Worm (Caenorhabditis elegans): ENCODE results near the gene K12H4.3.

Gene K12H4.3

DNA sequence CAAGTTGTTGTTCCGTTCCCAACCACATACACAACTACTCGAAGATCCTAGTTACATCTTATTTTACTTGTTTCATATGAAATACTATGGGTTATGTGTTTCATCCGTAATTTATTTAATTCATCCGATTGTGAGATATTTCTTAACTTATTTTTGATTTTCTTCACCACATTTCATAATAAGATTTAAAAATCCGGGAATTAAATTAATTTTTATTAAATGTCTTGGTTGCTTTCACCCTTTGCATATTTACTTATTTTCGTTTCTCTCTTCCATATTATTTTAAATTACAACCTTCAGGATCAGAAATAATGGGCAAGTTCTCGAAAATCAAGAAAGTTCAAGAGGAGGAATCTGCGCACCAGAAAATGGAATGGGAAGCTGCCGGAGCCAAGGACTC, at the start of gene K12H4.3:
TSS of gene K12H4.3 (plus strand) at position 301 of the 400 bp plus-strand sequence.
- TF ChIP-seq scrt-1 (GFP tag; IDR thresholded peaks at IDR 0.05), result no peak

- TF ChIP-seq scrt-1 (GFP tag; IDR thresholded peaks at IDR 0.05) (no peak), F13C5.2 (tag; optimal IDR thresholded peaks at IDR 0.05) (no peak), tbx-37 (GFP tag; conservative IDR thresholded peaks at IDR 0.05) (no peak), hnd-1 (tag; optimal IDR thresholded peaks at IDR 0.05) (no peak)
These were observed 49.5 kb upstream of the K12H4.3 start, which contains the start of gene npr-17 for ce11 chrIII:7996353-7996752. Gene npr-17 (minus strand): TSS chrIII:7996453.

DNA sequence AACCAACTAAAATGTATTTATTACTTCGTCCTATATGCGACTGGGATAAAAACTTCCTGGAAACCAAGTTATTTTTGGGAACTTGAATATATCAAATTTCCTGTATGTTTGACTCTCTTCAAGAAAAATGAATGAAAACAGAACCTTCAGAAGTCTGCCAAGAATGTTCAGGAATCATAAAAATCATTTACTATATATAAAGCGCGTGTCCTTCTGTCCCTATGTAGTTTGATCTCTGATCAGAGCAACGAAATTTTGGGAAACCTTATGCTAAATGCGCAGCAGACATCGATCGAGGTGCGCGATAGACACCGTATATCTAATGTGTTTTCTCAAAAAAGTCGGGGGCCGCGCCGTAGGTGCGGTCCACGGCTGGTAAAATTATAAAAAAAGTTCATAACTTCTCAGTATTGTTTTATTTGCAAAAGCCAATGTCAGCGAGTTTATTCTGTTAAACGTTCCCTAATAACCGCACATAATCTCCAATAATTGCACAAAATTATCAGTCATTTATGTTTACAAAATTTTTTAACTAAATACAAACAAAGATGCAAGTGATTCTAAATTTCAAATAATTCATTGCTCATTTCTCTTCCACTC, 48.3 kb upstream of the K12H4.3 start:
- TF ChIP-seq ama-1 (optimal IDR thresholded peaks at IDR 0.05) (no peak), tbx-11 (GFP tag; IDR thresholded peaks at IDR 0.05) (no peak), pes-1 (GFP tag; IDR thresholded peaks at IDR 0.05) (no peak), hmg-4 (GFP tag; optimal IDR thresholded peaks at IDR 0.05) (no peak), aly-1 (tag; optimal IDR thresholded peaks at IDR 0.05) (no peak), tbx-37 (GFP tag; conservative IDR thresholded peaks at IDR 0.05) (no peak), hmbx-1 (tag; optimal IDR thresholded peaks at IDR 0.05) (no peak), B0310.2 (tag; optimal IDR thresholded peaks at IDR 0.05) (no peak), ceh-36 (tag; optimal IDR thresholded peaks at IDR 0.05) (no peak), ceh-13 (GFP tag; optimal IDR thresholded peaks at IDR 0.05) (no peak), F13C5.2 (tag; optimal IDR thresholded peaks at IDR 0.05) (no peak)

- TF ChIP-seq hnd-1 (tag; optimal IDR thresholded peaks at IDR 0.05) (no peak), sea-1 (GFP tag; conservative IDR thresholded peaks at IDR 0.05) (no peak), hmg-4 (GFP tag; optimal IDR thresholded peaks at IDR 0.05) (no peak), B0310.2 (tag; optimal IDR thresholded peaks at IDR 0.05) (no peak), ama-1 (optimal IDR thresholded peaks at IDR 0.05) (no peak), tbx-37 (GFP tag; conservative IDR thresholded peaks at IDR 0.05) (no peak)
These were observed 44.3 kb upstream of the K12H4.3 start for ce11 chrIII:8001557-8001956.

ce11 chrIII:8004091-8004490, 41.7 kb upstream of the K12H4.3 start, which contains the start of gene C06G4.6:
Gene C06G4.6 (plus strand): TSS chrIII:8004391.
- TF ChIP-seq ets-7 (tag; optimal IDR thresholded peaks at IDR 0.05), result no peak
- TF ChIP-seq tbx-11 (GFP tag; IDR thresholded peaks at IDR 0.05), result no peak
- no peak for TF ChIP-seq B0310.2 (tag; optimal IDR thresholded peaks at IDR 0.05)
- TF ChIP-seq flt-1 (GFP tag; IDR thresholded peaks at IDR 0.05), result no peak
- no peak for TF ChIP-seq aly-1 (tag; optimal IDR thresholded peaks at IDR 0.05)
- TF ChIP-seq hnd-1 (tag; optimal IDR thresholded peaks at IDR 0.05), result no peak
- TF ChIP-seq tra-4 (tag; optimal IDR thresholded peaks at IDR 0.05), result no peak
- no peak for TF ChIP-seq hmbx-1 (tag; optimal IDR thresholded peaks at IDR 0.05)
- TF ChIP-seq ceh-13 (GFP tag; optimal IDR thresholded peaks at IDR 0.05), result no peak
- no peak for TF ChIP-seq scrt-1 (GFP tag; IDR thresholded peaks at IDR 0.05)
- no peak for TF ChIP-seq hmg-4 (GFP tag; optimal IDR thresholded peaks at IDR 0.05)
- no peak for TF ChIP-seq tbx-37 (GFP tag; conservative IDR thresholded peaks at IDR 0.05)

- TF ChIP-seq pes-1 (GFP tag; IDR thresholded peaks at IDR 0.05) (no peak), hnd-1 (tag; optimal IDR thresholded peaks at IDR 0.05) (no peak), scrt-1 (GFP tag; IDR thresholded peaks at IDR 0.05) (no peak), F13C5.2 (tag; optimal IDR thresholded peaks at IDR 0.05) (no peak), aly-1 (tag; optimal IDR thresholded peaks at IDR 0.05) (no peak), ceh-13 (GFP tag; optimal IDR thresholded peaks at IDR 0.05) (no peak), B0310.2 (tag; optimal IDR thresholded peaks at IDR 0.05) (no peak)
These were observed 36.1 kb upstream of the K12H4.3 start, which contains the start of gene cit-1.1 for ce11 chrIII:8009769-8010168. Gene cit-1.1 (minus strand): TSS chrIII:8009821.

- no peak for TF ChIP-seq aly-1 (tag; optimal IDR thresholded peaks at IDR 0.05)
These were observed 35.5 kb upstream of the K12H4.3 start, which contains the start of gene cit-1.2 for ce11 chrIII:8010260-8010822. Gene cit-1.2 (plus strand): TSS chrIII:8010772.

- no peak for TF ChIP-seq scrt-1 (GFP tag; IDR thresholded peaks at IDR 0.05)
- no peak for TF ChIP-seq flt-1 (GFP tag; IDR thresholded peaks at IDR 0.05)
- TF ChIP-seq tbx-11 (GFP tag; IDR thresholded peaks at IDR 0.05), result no peak
- no peak for TF ChIP-seq ama-1 (optimal IDR thresholded peaks at IDR 0.05)
- TF ChIP-seq F13C5.2 (tag; optimal IDR thresholded peaks at IDR 0.05), result no peak
- no peak for TF ChIP-seq ceh-13 (GFP tag; optimal IDR thresholded peaks at IDR 0.05)
- no peak for TF ChIP-seq hmg-4 (GFP tag; optimal IDR thresholded peaks at IDR 0.05)
- TF ChIP-seq pes-1 (GFP tag; IDR thresholded peaks at IDR 0.05), result no peak
- TF ChIP-seq hnd-1 (tag; optimal IDR thresholded peaks at IDR 0.05), result no peak
- no peak for TF ChIP-seq ets-7 (tag; optimal IDR thresholded peaks at IDR 0.05)
- TF ChIP-seq tra-4 (tag; optimal IDR thresholded peaks at IDR 0.05), result no peak
- no peak for TF ChIP-seq hmbx-1 (tag; optimal IDR thresholded peaks at IDR 0.05)
- no peak for TF ChIP-seq sea-1 (GFP tag; conservative IDR thresholded peaks at IDR 0.05)
- TF ChIP-seq ceh-36 (tag; optimal IDR thresholded peaks at IDR 0.05), result no peak
- TF ChIP-seq B0310.2 (tag; optimal IDR thresholded peaks at IDR 0.05), result no peak
- TF ChIP-seq tbx-37 (GFP tag; conservative IDR thresholded peaks at IDR 0.05), result no peak
These were observed 32.3 kb upstream of the K12H4.3 start for ce11 chrIII:8013582-8013981.

DNA sequence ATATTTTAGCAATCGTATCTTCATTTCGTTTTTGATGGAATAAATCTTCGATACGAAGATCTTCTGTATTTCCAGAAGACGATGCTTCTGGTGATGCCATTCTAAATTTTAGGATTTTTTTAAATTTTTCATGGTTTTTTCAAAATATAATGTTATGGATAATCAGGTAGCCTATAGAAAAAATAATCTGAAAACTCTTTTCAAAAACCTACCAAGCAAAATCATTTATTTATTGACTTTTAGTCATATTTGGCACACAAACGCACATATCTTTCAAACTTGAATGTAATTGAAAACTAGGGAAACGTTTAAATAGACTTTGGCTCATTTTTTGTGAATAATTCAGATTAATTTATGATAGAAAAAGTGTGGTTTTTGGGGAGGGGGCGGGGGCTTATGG, 29.4 kb upstream of the K12H4.3 start, which contains the start of gene F44B9.5:
TSS of gene F44B9.5 (minus strand) at position 101 of the 400 bp plus-strand sequence.
- no peak for TF ChIP-seq tbx-37 (GFP tag; conservative IDR thresholded peaks at IDR 0.05)
- no peak for TF ChIP-seq F13C5.2 (tag; optimal IDR thresholded peaks at IDR 0.05)
- TF ChIP-seq ama-1 (optimal IDR thresholded peaks at IDR 0.05), result no peak
- TF ChIP-seq scrt-1 (GFP tag; IDR thresholded peaks at IDR 0.05), result no peak
- no peak for TF ChIP-seq hnd-1 (tag; optimal IDR thresholded peaks at IDR 0.05)
- TF ChIP-seq B0310.2 (tag; optimal IDR thresholded peaks at IDR 0.05), result no peak
- TF ChIP-seq flt-1 (GFP tag; IDR thresholded peaks at IDR 0.05), result no peak

Measured in whole organism, early embryonic.